Fruit fly (Drosophila melanogaster): ENCODE measurements around the gene CG31391.

CG31391 gene

DNA sequence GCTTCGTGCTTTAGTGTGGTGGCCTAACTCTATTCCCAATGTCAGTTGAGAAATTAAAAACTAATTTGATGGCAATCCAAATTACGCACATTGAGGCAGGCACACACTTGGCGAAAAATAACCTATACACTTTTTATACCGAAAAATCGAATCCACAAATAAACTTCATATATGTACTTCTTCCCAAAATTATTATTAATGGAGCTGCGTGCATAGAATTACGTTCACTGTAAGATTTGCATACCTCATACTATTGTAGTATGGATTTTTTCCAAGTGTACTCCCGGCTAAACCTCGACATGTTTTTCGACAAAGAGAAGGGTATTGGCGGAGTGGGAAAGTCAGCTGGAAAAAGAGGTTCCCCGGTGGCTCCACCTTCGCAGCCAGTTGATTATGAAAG is 20.6 kb downstream of the CG31391 start (continued):
- peak; percentile 63 for TF ChIP-seq esg (GFP tag; conservative IDR thresholded peaks at IDR 0.05)
- no peak for TF ChIP-seq pan (optimal IDR thresholded peaks at IDR 0.05)
- TF ChIP-seq pan (GFP tag; optimal IDR thresholded peaks at IDR 0.05 in 1 of 2, IDR thresholded peaks at IDR 0.05 in 1 of 2), result peak in 1 of 2 experiments; percentile 76
- peak; percentile 59 for TF ChIP-seq CoRest (tag; optimal IDR thresholded peaks at IDR 0.05)
- TF ChIP-seq CG2875 (GFP tag; optimal IDR thresholded peaks at IDR 0.05), result peak; percentile 45
- no peak for TF ChIP-seq CG8765 (GFP tag; IDR thresholded peaks at IDR 0.05)
- TF ChIP-seq kni (GFP tag; optimal IDR thresholded peaks at IDR 0.05), result no peak
- peak; percentile 63 for TF ChIP-seq org-1 (GFP tag; optimal IDR thresholded peaks at IDR 0.05)
- no peak for TF ChIP-seq pb (GFP tag; optimal IDR thresholded peaks at IDR 0.05)
- TF ChIP-seq eyg (GFP tag; optimal IDR thresholded peaks at IDR 0.05), result no peak
- no peak for TF ChIP-seq pita (GFP tag; optimal IDR thresholded peaks at IDR 0.05)
- peak; percentile 36 for TF ChIP-seq Dip3 (GFP tag; optimal IDR thresholded peaks at IDR 0.05)
- TF ChIP-seq Spps (tag; optimal IDR thresholded peaks at IDR 0.05), result no peak
- no peak for TF ChIP-seq Sry-β (GFP tag; optimal IDR thresholded peaks at IDR 0.05)
- TF ChIP-seq CG9876 (GFP tag; optimal IDR thresholded peaks at IDR 0.05), result no peak
- TF ChIP-seq CG8388 (GFP tag; optimal IDR thresholded peaks at IDR 0.05), result peak; percentile 52
- no peak for TF ChIP-seq NK7.1 (GFP tag; optimal IDR thresholded peaks at IDR 0.05)
- no peak for TF ChIP-seq Stat92E (GFP tag; optimal IDR thresholded peaks at IDR 0.05)
- TF ChIP-seq Fer1 (GFP tag; optimal IDR thresholded peaks at IDR 0.05), result peak; percentile 58
- TF ChIP-seq CG4282 (GFP tag; optimal IDR thresholded peaks at IDR 0.05), result no peak
- TF ChIP-seq ranshi (GFP tag; IDR thresholded peaks at IDR 0.05), result peak; percentile 49; the same call in 1 of the 2 replicates
- TF ChIP-seq CG1647 (GFP tag; optimal IDR thresholded peaks at IDR 0.05), result peak; percentile 71
- TF ChIP-seq inv (GFP tag; IDR thresholded peaks at IDR 0.05; ENCODE audit: partially characterized antibody), result no peak
- no peak for TF ChIP-seq CG7987 (GFP tag; optimal IDR thresholded peaks at IDR 0.05)
- no peak for TF ChIP-seq CG32772 (GFP tag; IDR thresholded peaks at IDR 0.05)
- TF ChIP-seq CG14710 (tag; optimal IDR thresholded peaks at IDR 0.05), result peak; percentile 9
- peak; percentile 36 for TF ChIP-seq Meics (GFP tag; optimal IDR thresholded peaks at IDR 0.05)
- TF ChIP-seq Aef1 (GFP tag; IDR thresholded peaks at IDR 0.05), result peak; percentile 57; the same call in 1 of the 3 replicates
- TF ChIP-seq ssp (GFP tag; IDR thresholded peaks at IDR 0.05), result no peak
- TF ChIP-seq nmo (GFP tag; optimal IDR thresholded peaks at IDR 0.05), result peak; percentile 53
- no peak for TF ChIP-seq CG42726 (GFP tag; IDR thresholded peaks at IDR 0.05; ENCODE audit: partially characterized antibody)
- TF ChIP-seq unpg (GFP tag; optimal IDR thresholded peaks at IDR 0.05), result peak; percentile 71
- TF ChIP-seq Hey (tag; optimal IDR thresholded peaks at IDR 0.05), result no peak
- TF ChIP-seq CG10274 (GFP tag; optimal IDR thresholded peaks at IDR 0.05), result peak; percentile 56
- TF ChIP-seq H15 (GFP tag; IDR thresholded peaks at IDR 0.05), result no peak
- TF ChIP-seq gsb (GFP tag; IDR thresholded peaks at IDR 0.05), result no peak
- TF ChIP-seq Poxn (GFP tag; IDR thresholded peaks at IDR 0.05), result no peak
- TF ChIP-seq HmgD (GFP tag; optimal IDR thresholded peaks at IDR 0.05), result no peak
- peak in 1 of 2 experiments; percentile 56 for TF ChIP-seq bsh (GFP tag; optimal IDR thresholded peaks at IDR 0.05)
- TF ChIP-seq CG7839 (tag; optimal IDR thresholded peaks at IDR 0.05), result peak; percentile 73
- no peak for TF ChIP-seq CG1024 (GFP tag; IDR thresholded peaks at IDR 0.05)
- peak; percentile 75 for TF ChIP-seq wor (GFP tag; IDR thresholded peaks at IDR 0.05)
- TF ChIP-seq twi (tag; optimal IDR thresholded peaks at IDR 0.05), result no peak
- TF ChIP-seq tll (GFP tag; optimal IDR thresholded peaks at IDR 0.05), result no peak
- TF ChIP-seq btn (GFP tag; optimal IDR thresholded peaks at IDR 0.05), result peak; percentile 22
- TF ChIP-seq CG30431 (GFP tag; optimal IDR thresholded peaks at IDR 0.05), result no peak
- peak; percentile 83 for TF ChIP-seq vvl (GFP tag; IDR thresholded peaks at IDR 0.05)
- peak; percentile 88 for TF ChIP-seq ci (GFP tag; IDR thresholded peaks at IDR 0.05)
- no peak; the same call in 1 of the 2 replicates for TF ChIP-seq CG3847 (GFP tag; IDR thresholded peaks at IDR 0.05)
- TF ChIP-seq sc (optimal IDR thresholded peaks at IDR 0.05), result no peak
- no peak for TF ChIP-seq sc (GFP tag; optimal IDR thresholded peaks at IDR 0.05)

Data from whole organism, embryonic.